Fruit fly (Drosophila melanogaster) whole organism, prepupa: ENCODE results near the gene CG17751.

ENCODE experiments used
- CG6854 ChIP-seq: fragments of 200-800 bp; sonication (Bioruptor generic); optimal IDR thresholded peaks from 2 replicates; lab custom pipeline; 2017; ENCODE audit warnings: missing biosample characterization, mild to moderate bottlenecking, missing genetic modification characterization
- CG9139 ChIP-seq: fragments of 200-800 bp; sonication (Bioruptor generic); optimal IDR thresholded peaks from 3 replicates; lab custom pipeline; 2017; ENCODE audit warnings: missing biosample characterization, mild to moderate bottlenecking, missing genetic modification characterization
- Hr39 ChIP-seq: fragments of 200-800 bp; sonication (Bioruptor generic); optimal IDR thresholded peaks from 2 replicates; lab custom pipeline; 2016; ENCODE audit warnings: missing biosample characterization, missing genetic modification characterization
- achi ChIP-seq: fragments of 200-800 bp; sonication (Bioruptor generic); optimal IDR thresholded peaks from 3 replicates; lab custom pipeline; 2016; ENCODE audit warnings: missing biosample characterization, missing genetic modification characterization
- acj6 ChIP-seq: fragments of 200-800 bp; sonication (Bioruptor generic); optimal IDR thresholded peaks from 3 replicates; lab custom pipeline; 2016; ENCODE audit warnings: missing biosample characterization, missing genetic modification characterization
- lz ChIP-seq: fragments of 200-800 bp; sonication (Bioruptor generic); optimal IDR thresholded peaks from 3 replicates; lab custom pipeline; 2016; ENCODE audit warnings: missing biosample characterization, missing genetic modification characterization

dm6 chr3R:19657235-19657634, 50.2 kb downstream of the CG17751 start:
- TF ChIP-seq Hr39 (no peak), acj6 (GFP tag; lab: Kevin White, UChicago) (no peak), achi (GFP tag; lab: Kevin White, UChicago) (no peak), CG6854 (GFP tag; lab: Kevin White, UChicago) (no peak), CG9139 (GFP tag; lab: Kevin White, UChicago) (no peak), lz (no peak)
